Fruit fly (Drosophila melanogaster): ENCODE results near the gene CG8578.
A peak's percentile ranks its signal among the peaks of the same experiment; 100 is the strongest.

The CG8578 gene

DNA sequence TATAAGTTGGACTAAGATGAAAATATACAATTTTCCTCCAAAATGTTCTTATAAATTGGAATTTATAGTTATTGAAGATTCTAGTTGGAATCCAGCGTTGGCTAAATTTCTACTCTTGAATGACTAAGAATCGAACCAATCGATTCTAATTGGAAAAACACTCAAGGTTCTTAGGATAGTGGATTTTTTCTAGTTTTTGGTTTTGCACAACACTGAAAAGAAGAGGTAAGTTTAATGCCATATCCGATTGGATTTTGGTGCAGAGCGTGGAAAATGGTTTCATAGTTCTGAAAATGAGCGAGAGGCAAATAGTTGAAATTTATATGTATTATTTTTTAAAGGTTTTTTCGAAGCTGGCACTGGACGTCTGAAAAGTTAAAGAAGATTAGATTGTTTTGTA lies 31.3 kb downstream of the CG8578 start:
- TF ChIP-seq CG8290 (GFP tag; optimal IDR thresholded peaks at IDR 0.05), result peak; percentile 51
- peak in 1 of 2 experiments; percentile 32 for TF ChIP-seq CG8290 (tag; optimal IDR thresholded peaks at IDR 0.05)
- TF ChIP-seq CG12071 (GFP tag; optimal IDR thresholded peaks at IDR 0.05), result no peak
- peak; percentile 91 to 99 for TF ChIP-seq insv (GFP tag; optimal IDR thresholded peaks at IDR 0.05)
- no peak for TF ChIP-seq nerfin-2 (GFP tag; IDR thresholded peaks at IDR 0.05; ENCODE audit: partially characterized antibody)
- peak; percentile 46 for TF ChIP-seq Elba2 (GFP tag; optimal IDR thresholded peaks at IDR 0.05)
- no peak for TF ChIP-seq Ada2b (GFP tag; IDR thresholded peaks at IDR 0.05)
- TF ChIP-seq zen (tag; optimal IDR thresholded peaks at IDR 0.05), result peak; percentile 70
- no peak for TF ChIP-seq Rx (GFP tag; IDR thresholded peaks at IDR 0.05)
- TF ChIP-seq CG10267 (tag; optimal IDR thresholded peaks at IDR 0.05), result peak; percentile 67
- TF ChIP-seq CG15479 (GFP tag; optimal IDR thresholded peaks at IDR 0.05), result peak; percentile 19

DNA sequence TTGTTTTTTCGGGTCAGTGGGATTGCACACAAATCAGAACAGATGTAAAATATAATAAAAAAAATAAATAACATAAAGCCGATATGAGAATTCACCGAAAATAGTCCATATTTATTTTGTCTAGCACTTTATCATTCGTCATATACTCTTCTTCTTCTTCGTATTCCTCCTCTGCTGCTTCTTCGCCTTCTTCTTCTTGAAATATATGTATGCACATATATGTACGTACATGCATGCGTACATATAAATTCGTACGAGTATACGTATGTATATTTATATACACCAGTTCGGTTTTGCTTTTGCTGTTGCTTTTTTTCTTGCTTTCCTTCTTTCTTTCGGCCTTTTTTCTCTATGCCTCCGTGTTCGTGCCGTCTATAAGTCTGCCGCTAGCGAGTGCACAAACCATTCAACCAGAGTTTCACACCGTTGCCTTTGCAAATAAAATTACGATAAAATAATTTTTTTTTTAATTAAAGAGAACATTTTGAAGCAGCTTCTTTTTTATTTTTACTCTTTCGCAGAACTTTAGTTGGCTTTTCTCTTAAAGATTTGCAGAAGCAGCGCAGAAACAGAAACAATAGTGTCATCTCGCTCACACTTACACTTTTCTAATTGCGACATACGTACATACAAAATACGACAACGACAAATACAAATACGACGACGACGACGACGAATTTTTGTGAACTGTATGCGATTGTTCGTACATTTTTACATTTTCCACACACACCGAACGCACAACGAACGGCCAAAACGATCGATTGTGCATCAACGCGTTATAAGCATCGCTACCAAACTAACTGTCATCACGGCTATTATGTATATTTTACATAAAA lies 42.4 kb downstream of the CG8578 start:
- TF ChIP-seq Abd-B (GFP tag; optimal IDR thresholded peaks at IDR 0.05), result no peak
- peak; percentile 76 for TF ChIP-seq pros (GFP tag; optimal IDR thresholded peaks at IDR 0.05)
- TF ChIP-seq CG10321 (GFP tag; IDR thresholded peaks at IDR 0.05), result peak; percentile 93
- TF ChIP-seq her (GFP tag; optimal IDR thresholded peaks at IDR 0.05), result no peak
- TF ChIP-seq CG6854 (GFP tag; optimal IDR thresholded peaks at IDR 0.05), result peak; percentile 7
- peak; percentile 48 for TF ChIP-seq trem (tag; optimal IDR thresholded peaks at IDR 0.05)
- peak; percentile 6 for TF ChIP-seq Ets97D (GFP tag; optimal IDR thresholded peaks at IDR 0.05)
- peak; percentile 36; the same call in 1 of the 4 replicates for TF ChIP-seq Dll (GFP tag; IDR thresholded peaks at IDR 0.05; ENCODE audit: partially characterized antibody)
- TF ChIP-seq tgo (GFP tag; IDR thresholded peaks at IDR 0.05), result no peak
- peak; percentile 13 for TF ChIP-seq CG8924 (tag; optimal IDR thresholded peaks at IDR 0.05)
- peak; percentile 16 for TF ChIP-seq CG6254 (GFP tag; optimal IDR thresholded peaks at IDR 0.05)
- peak; percentile 79 for TF ChIP-seq pita (GFP tag; optimal IDR thresholded peaks at IDR 0.05)
- TF ChIP-seq jing (GFP tag; optimal IDR thresholded peaks at IDR 0.05), result no peak
- TF ChIP-seq wdn (GFP tag; IDR thresholded peaks at IDR 0.05), result no peak
- no peak for TF ChIP-seq H2.0 (GFP tag; IDR thresholded peaks at IDR 0.05)
- no peak for TF ChIP-seq Scr (GFP tag; IDR thresholded peaks at IDR 0.05; ENCODE audit: partially characterized antibody)
- TF ChIP-seq Ets65A (GFP tag), result peak; percentile 82
- TF ChIP-seq CG2712 (tag; optimal IDR thresholded peaks at IDR 0.05), result peak; percentile 30
- no peak for TF ChIP-seq aop (GFP tag; IDR thresholded peaks at IDR 0.05)
- peak; percentile 76 for TF ChIP-seq Med (GFP tag)
- peak; percentile 30 for TF ChIP-seq CG33557 (GFP tag; optimal IDR thresholded peaks at IDR 0.05)
- TF ChIP-seq Mrtf (GFP tag; IDR thresholded peaks at IDR 0.05), result no peak
- TF ChIP-seq zf30C (GFP tag; optimal IDR thresholded peaks at IDR 0.05), result peak; percentile 85
- TF ChIP-seq CG10543 (GFP tag; optimal IDR thresholded peaks at IDR 0.05), result peak; percentile 57
- TF ChIP-seq Fer1 (GFP tag; optimal IDR thresholded peaks at IDR 0.05), result peak; percentile 36
- no peak for TF ChIP-seq nerfin-1 (tag; optimal IDR thresholded peaks at IDR 0.05)
- TF ChIP-seq CG17385 (GFP tag; optimal IDR thresholded peaks at IDR 0.05), result peak; percentile 99
- TF ChIP-seq pan (optimal IDR thresholded peaks at IDR 0.05), result no peak
- no peak for TF ChIP-seq pan (GFP tag; optimal IDR thresholded peaks at IDR 0.05 in 1 of 2, IDR thresholded peaks at IDR 0.05 in 1 of 2)
- TF ChIP-seq CG15479 (GFP tag; optimal IDR thresholded peaks at IDR 0.05), result peak; percentile 77
- TF ChIP-seq CG16813 (GFP tag; IDR thresholded peaks at IDR 0.05; ENCODE audit: partially characterized antibody), result no peak
- TF ChIP-seq Hand (GFP tag; optimal IDR thresholded peaks at IDR 0.05), result peak; percentile 22
- peak; percentile 2 for TF ChIP-seq CG17829 (tag; optimal IDR thresholded peaks at IDR 0.05)
- TF ChIP-seq ttk (GFP tag; IDR thresholded peaks at IDR 0.05), result no peak
- TF ChIP-seq fd64A (GFP tag; optimal IDR thresholded peaks at IDR 0.05), result no peak
- TF ChIP-seq sob (GFP tag; IDR thresholded peaks at IDR 0.05), result peak; percentile 51; the same call in 1 of the 2 replicates
- TF ChIP-seq mirr (GFP tag; optimal IDR thresholded peaks at IDR 0.05), result no peak
- peak; percentile 32 for TF ChIP-seq B-H2 (GFP tag; optimal IDR thresholded peaks at IDR 0.05)

Measured in whole organism, embryonic.